Fruit fly (Drosophila melanogaster) ovary, adult (tissue): Measurements from ENCODE around the gene CG15023.

Experiments
- CG17801 ChIP-seq: fragments of 200-800 bp; optimal IDR thresholded peaks from 2 replicates; lab custom pipeline; 2019; ENCODE audit warnings: missing biosample characterization, mild to moderate bottlenecking, missing genetic modification characterization, moderate library complexity; ENCODE audit not compliant: partially characterized antibody

Gene CG15023

dm6 chr3L:4461454-4462045 is at the start of gene CG15023:
Gene CG15023 (minus strand): TSS chr3L:4461504.
- TF ChIP-seq CG17801 (GFP tag; lab: Kevin White, UChicago): no peak

dm6 chr3L:4510317-4510716 is 49.0 kb upstream of the CG15023 start:
- no peak for TF ChIP-seq CG17801 (GFP tag; lab: Kevin White, UChicago)

dm6 chr3L:4508926-4509457 is 47.7 kb upstream of the CG15023 start:
- TF ChIP-seq CG17801 (GFP tag; lab: Kevin White, UChicago): no peak

DNA sequence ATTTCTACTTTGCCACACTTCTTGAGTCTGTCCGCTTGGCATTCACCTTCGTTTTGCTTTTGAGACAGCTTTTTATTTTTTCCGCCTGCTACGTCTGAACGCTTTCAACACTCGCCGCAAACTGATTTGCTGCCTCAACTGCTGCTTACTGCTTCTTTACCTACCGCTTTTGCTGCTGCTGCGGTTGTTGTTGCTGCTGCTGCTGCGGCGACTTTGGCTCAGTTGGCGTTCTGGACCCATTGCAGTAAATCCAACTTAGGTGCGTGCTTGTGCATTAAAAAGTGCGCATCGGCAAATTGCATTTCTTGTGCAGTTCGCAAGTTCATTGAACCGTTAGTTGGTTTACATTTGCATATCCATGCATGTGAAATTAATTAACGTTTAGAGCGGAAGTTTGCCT is 47.0 kb upstream of the CG15023 start, which contains the start of gene NT1:
Gene NT1, minus strand, starts transcription at position 127 of the 400 bp plus-strand sequence.
- no peak for TF ChIP-seq CG17801 (GFP tag; lab: Kevin White, UChicago)

DNA sequence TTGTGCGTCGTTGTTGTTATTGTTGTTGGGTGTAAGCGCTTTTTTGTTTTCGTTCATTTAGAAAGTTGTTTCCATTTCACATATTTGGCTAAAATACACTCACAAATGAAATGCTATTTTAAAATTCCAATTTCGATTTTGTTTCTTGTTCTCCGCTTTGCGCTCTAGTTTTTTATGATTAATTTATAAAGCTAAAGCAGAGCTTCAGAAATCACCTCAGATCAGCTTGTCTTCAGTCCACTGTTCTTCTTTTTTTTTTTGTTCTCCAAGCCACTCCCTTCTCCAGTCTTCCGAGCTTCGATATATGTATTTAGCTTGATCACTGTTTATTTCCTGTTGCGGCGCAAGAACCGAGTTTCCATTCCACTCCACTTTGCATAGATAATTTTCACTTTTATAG is 46.5 kb upstream of the CG15023 start:
- no peak for TF ChIP-seq CG17801 (GFP tag; lab: Kevin White, UChicago)

DNA sequence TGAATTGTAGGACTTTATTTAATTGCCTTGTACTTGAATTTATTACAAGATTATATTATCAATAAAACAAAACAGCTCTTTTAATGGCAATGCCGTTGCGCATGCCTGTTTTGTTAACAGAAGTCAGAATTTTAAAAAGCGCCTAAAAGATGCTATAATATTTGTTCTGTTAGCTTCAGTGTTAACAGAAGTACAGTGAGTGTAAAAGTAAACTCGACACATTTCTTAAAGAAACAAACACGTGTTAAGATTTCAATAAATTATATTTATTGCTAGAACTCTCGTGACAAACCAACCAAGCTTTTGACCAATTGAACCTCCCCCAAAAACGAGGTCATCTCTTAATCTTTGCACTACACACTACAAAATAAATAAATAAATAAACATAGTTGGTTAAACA is 40.1 kb upstream of the CG15023 start:
- no peak for TF ChIP-seq CG17801 (GFP tag; lab: Kevin White, UChicago)

DNA sequence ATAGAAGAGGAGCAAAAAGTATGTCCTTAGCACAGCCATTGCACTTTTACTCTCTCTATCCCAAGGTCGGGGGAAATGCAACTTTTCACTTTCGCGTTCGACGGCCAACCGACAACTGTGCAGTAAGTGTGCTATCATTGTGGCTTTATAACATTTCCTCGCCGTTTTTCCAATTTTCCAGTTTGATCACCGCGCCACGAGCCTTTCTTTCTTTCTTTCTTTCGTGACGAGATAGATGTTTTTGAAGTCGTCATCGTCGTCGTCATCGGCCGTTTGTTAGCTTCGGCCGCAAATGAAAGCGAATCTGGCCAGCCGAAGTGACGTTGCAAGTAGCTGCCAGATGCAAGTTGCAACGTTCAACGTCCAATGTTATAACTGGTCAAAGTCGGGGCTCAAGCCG is 39.1 kb upstream of the CG15023 start, which contains the start of gene CG13720:
Gene CG13720, minus strand, starts transcription at position 101 of the 400 bp plus-strand sequence.
- TF ChIP-seq CG17801 (GFP tag; lab: Kevin White, UChicago): no peak

DNA sequence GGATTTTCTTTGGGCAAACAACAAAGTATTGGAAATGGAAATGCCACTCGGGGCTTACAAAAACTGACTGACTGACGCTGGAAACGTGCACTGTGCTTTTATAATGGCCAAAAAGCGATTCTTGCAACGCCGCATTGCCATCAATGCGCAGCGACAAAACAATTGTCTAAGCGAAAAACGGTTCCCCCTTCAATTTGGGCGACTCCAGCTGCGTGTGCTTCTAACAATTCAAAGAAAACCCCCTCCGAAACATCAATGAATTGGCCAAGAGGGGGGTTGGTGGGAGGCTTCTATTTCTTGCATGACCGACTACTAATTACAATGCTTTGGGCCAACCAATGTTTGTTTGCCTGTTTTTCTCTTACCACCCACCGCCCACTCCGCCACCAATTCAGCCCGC is 36.4 kb upstream of the CG15023 start, which contains the start of gene CG13721:
Gene CG13721, minus strand, starts transcription at position 101 of the 400 bp plus-strand sequence.
- no peak for TF ChIP-seq CG17801 (GFP tag; lab: Kevin White, UChicago)

DNA sequence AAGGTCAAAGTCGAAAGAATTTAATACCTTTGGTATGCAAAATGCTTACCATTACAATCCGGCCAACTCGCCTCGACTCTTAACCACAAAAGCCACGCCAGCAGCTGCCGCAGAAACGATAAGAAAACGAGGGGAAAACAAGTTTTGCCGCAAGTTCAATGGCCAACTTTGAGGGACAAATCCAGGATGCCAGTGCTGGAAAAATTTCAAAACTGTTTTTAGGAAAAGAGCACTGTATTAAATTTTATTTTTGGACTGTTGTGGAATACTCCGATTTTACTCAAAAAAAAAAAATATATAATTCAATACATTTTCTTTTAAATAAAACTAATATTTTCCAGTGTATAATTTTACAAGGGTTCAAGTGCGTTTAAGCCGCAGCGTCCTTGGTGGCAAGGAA is 33.3 kb upstream of the CG15023 start:
- no peak for TF ChIP-seq CG17801 (GFP tag; lab: Kevin White, UChicago)

- no peak for TF ChIP-seq CG17801 (GFP tag; lab: Kevin White, UChicago)
Observed at dm6 chr3L:4493609-4494008, 32.3 kb upstream of the CG15023 start.

- no peak for TF ChIP-seq CG17801 (GFP tag; lab: Kevin White, UChicago)
Observed at dm6 chr3L:4490702-4491243, 29.5 kb upstream of the CG15023 start, which contains the start of gene CG13722. Gene CG13722 (minus strand): TSS chr3L:4490963.

DNA sequence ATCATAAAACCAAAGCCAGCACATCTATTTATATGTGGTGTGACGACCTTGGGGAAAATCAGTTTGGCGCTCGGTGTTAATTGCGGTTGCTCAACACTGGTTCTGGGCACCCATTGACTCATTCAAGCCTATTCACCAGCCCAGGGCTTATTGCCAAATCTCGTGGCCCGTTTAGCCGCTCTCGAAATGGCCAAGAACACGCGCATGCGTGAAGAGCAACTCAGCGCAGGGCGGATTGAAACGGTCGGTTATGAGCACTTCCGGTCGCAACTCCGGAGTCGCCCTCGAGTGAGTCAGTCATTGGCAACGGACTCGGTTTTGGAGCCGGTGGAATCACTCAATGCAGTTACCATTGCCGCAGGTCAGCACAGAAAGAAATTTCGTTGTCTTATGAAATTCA is 28.2 kb upstream of the CG15023 start:
- TF ChIP-seq CG17801 (GFP tag; lab: Kevin White, UChicago): no peak

DNA sequence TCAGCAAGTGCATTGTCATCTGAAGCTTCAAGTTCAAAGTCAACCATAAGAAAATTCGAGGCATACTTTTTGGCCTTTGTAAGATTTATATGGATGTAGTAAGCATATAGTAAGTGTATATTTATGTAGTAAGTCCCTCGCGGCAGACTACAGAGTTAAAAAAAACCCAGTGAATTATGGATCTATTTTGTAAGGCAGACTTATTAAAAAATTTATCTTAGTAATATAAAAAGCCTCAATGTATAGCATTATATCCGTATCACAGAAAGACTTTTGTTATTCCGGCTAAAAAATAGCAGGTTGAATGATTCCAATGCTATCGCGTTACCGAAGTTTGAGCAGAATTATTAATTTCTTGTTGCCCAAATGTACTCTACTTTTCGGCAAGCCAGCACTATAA is 23.3 kb upstream of the CG15023 start:
- no peak for TF ChIP-seq CG17801 (GFP tag; lab: Kevin White, UChicago)

DNA sequence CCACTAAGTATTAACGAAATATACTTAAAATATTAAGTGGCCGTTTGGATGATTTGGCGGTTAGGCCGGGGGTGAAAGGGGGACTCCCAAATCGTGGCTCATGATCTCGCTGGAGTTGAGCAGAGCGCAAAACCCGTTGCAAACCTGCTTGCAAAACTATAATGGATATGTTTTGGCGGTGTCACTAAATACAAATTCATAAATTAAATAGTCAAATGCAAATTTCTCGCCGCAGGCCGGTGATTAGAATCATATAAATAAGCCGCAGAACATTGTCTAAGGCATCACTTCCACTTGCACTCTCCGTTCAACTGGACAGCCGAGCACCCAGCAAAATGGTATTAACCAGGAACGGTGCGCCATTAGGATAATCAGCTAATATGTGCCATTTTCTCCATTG is 21.2 kb upstream of the CG15023 start, which contains the start of gene CG11350:
Gene CG11350, plus strand, starts transcription at position 301 of the 400 bp plus-strand sequence.
- no peak for TF ChIP-seq CG17801 (GFP tag; lab: Kevin White, UChicago)

dm6 chr3L:4480764-4481163 is 19.5 kb upstream of the CG15023 start:
- no peak for TF ChIP-seq CG17801 (GFP tag; lab: Kevin White, UChicago)

- TF ChIP-seq CG17801 (GFP tag; lab: Kevin White, UChicago): no peak
Observed at dm6 chr3L:4479938-4480337, 18.6 kb upstream of the CG15023 start, which contains the start of gene CG7465. Gene CG7465 (plus strand): TSS chr3L:4480283.
